Fruit fly (Drosophila melanogaster) whole organism, wandering third instar larva: ENCODE measurements around the gene kay.

ENCODE experiments used
- Abd-B ChIP-seq: fragments of >200 bp; optimal IDR thresholded peaks from 2 replicates; lab custom pipeline; 2017; ENCODE audit warnings: missing biosample characterization, missing genetic modification characterization
- CG32264 ChIP-seq: fragments of 200-800 bp; sonication (Bioruptor generic); optimal IDR thresholded peaks from 2 replicates; lab custom pipeline; 2016; ENCODE audit warnings: missing biosample characterization, missing genetic modification characterization
- CG9705 ChIP-seq: fragments of 200-800 bp; sonication (Bioruptor generic); optimal IDR thresholded peaks from 2 replicates; lab custom pipeline; 2018; ENCODE audit warnings: missing biosample characterization, mild to moderate bottlenecking, missing genetic modification characterization
- CrebA ChIP-seq: fragments of 200-800 bp; sonication (Bioruptor generic); optimal IDR thresholded peaks from 2 replicates; lab custom pipeline; 2016; ENCODE audit warnings: missing biosample characterization, mild to moderate bottlenecking, missing genetic modification characterization, borderline replicate concordance
- Dfd ChIP-seq: fragments of >200 bp; optimal IDR thresholded peaks from 2 replicates; lab custom pipeline; 2017; ENCODE audit warnings: missing biosample characterization, missing genetic modification characterization
- Dif ChIP-seq: fragments of 200-275, 200-300 bp; sonication (Bioruptor generic); optimal IDR thresholded peaks from 2 replicates; lab custom pipeline; 2018; ENCODE audit warnings: missing biosample characterization, missing genetic modification characterization; ENCODE audit not compliant: partially characterized antibody
- GATAd ChIP-seq: sonication (Bioruptor generic); optimal IDR thresholded peaks from 2 replicates; lab custom pipeline; 2016; ENCODE audit warnings: missing biosample characterization, missing genetic modification characterization
- HLH106 ChIP-seq: fragments of 200-800 bp; optimal IDR thresholded peaks from 3 replicates; lab custom pipeline; 2019; ENCODE audit warnings: missing biosample characterization, mild to moderate bottlenecking, missing genetic modification characterization, moderate library complexity
- Hnf4 ChIP-seq: fragments of 200-800 bp; sonication (Bioruptor generic); optimal IDR thresholded peaks from 2 replicates; lab custom pipeline; 2016; ENCODE audit warnings: missing biosample characterization, mild to moderate bottlenecking, missing genetic modification characterization
- Hr78 ChIP-seq: fragments of >200 bp; optimal IDR thresholded peaks from 2 replicates; lab custom pipeline; 2017; ENCODE audit warnings: missing biosample characterization, missing genetic modification characterization
- Hr83 ChIP-seq: fragments of 200-300 bp; sonication (Bioruptor generic); optimal IDR thresholded peaks from 2 replicates; lab custom pipeline; 2016; ENCODE audit warnings: missing biosample characterization, mild to moderate bottlenecking, missing genetic modification characterization, moderate library complexity; ENCODE audit not compliant: poor library complexity, severe bottlenecking
- Jra ChIP-seq: sonication (Bioruptor generic); optimal IDR thresholded peaks from 2 replicates; lab custom pipeline; 2016; ENCODE audit warnings: missing biosample characterization, missing genetic modification characterization
- Mio ChIP-seq: sonication (Bioruptor generic); optimal IDR thresholded peaks from 2 replicates; lab custom pipeline; 2016; ENCODE audit warnings: missing biosample characterization, missing genetic modification characterization
- Myc ChIP-seq: fragments of >200 bp; optimal IDR thresholded peaks from 2 replicates; lab custom pipeline; 2017
- N ChIP-seq: fragments of >200 bp; optimal IDR thresholded peaks from 2 replicates; lab custom pipeline; 2018; ENCODE audit warnings: missing biosample characterization, missing external identifiers, missing genetic modification characterization
- OdsH ChIP-seq: fragments of 200-800 bp; sonication (Bioruptor generic); optimal IDR thresholded peaks from 2 replicates; lab custom pipeline; 2016; ENCODE audit warnings: missing biosample characterization, mild to moderate bottlenecking, missing genetic modification characterization
- Rel ChIP-seq, 2 experiments: fragments of 200-800 bp; sonication (Bioruptor generic) in 1 of 2; optimal IDR thresholded peaks; 2 replicates in 1 of 2; 3 replicates in 1 of 2; lab custom pipeline; 2016 to 2019; ENCODE audit warnings: mild to moderate bottlenecking in 2 of 2, missing biosample characterization in 2 of 2, missing genetic modification characterization in 2 of 2, moderate library complexity in 1 of 2
- Sp1 ChIP-seq: fragments of 200-800 bp; sonication (Bioruptor generic); optimal IDR thresholded peaks from 3 replicates; lab custom pipeline; 2019; ENCODE audit warnings: missing biosample characterization, mild to moderate bottlenecking, missing genetic modification characterization, moderate library complexity
- Vsx2 ChIP-seq: fragments of 200-300, 225-300 bp; sonication (Bioruptor generic); optimal IDR thresholded peaks from 2 replicates; lab custom pipeline; 2018; ENCODE audit warnings: missing biosample characterization, missing genetic modification characterization; ENCODE audit not compliant: partially characterized antibody
- br ChIP-seq: fragments of 200-800 bp; sonication (Bioruptor generic); optimal IDR thresholded peaks from 2 replicates; lab custom pipeline; 2016; ENCODE audit warnings: missing biosample characterization, missing genetic modification characterization
- brk ChIP-seq: fragments of 200-800 bp; sonication (Bioruptor generic); optimal IDR thresholded peaks from 2 replicates; lab custom pipeline; 2016; ENCODE audit warnings: missing biosample characterization, mild to moderate bottlenecking, missing genetic modification characterization
- dl ChIP-seq, 2 experiments: fragments of 175-275, 200-275 bp in 1 of 2; fragments of 200-275 bp in 1 of 2; sonication (Bioruptor generic); optimal IDR thresholded peaks; lab custom pipeline; 2018; ENCODE audit warnings: mild to moderate bottlenecking in 2 of 2, missing biosample characterization in 2 of 2, missing genetic modification characterization in 2 of 2, moderate library complexity in 2 of 2; ENCODE audit not compliant: partially characterized antibody in 2 of 2, insufficient read depth in 1 of 2
- dmrt93B ChIP-seq: fragments of 200-800 bp; sonication (Bioruptor generic); optimal IDR thresholded peaks from 2 replicates; lab custom pipeline; 2018; ENCODE audit warnings: missing biosample characterization, mild to moderate bottlenecking, missing genetic modification characterization
- dsf ChIP-seq: sonication (Bioruptor generic); optimal IDR thresholded peaks from 2 replicates; lab custom pipeline; 2016; ENCODE audit warnings: missing biosample characterization, missing genetic modification characterization, borderline replicate concordance
- ey ChIP-seq: fragments of 200-800 bp; sonication (Bioruptor generic); optimal IDR thresholded peaks from 2 replicates; lab custom pipeline; 2016; ENCODE audit warnings: missing biosample characterization, missing genetic modification characterization
- foxo ChIP-seq, 2 experiments: fragments of 200-800 bp; sonication (Bioruptor generic); optimal IDR thresholded peaks; 2 replicates in 1 of 2; 3 replicates in 1 of 2; lab custom pipeline; 2016 to 2017; ENCODE audit warnings: missing biosample characterization in 2 of 2, missing genetic modification characterization in 2 of 2
- fru ChIP-seq: fragments of 200-800 bp; sonication (Bioruptor generic); optimal IDR thresholded peaks from 3 replicates; lab custom pipeline; 2016; ENCODE audit warnings: missing biosample characterization, mild to moderate bottlenecking, missing genetic modification characterization
- h ChIP-seq: fragments of 200-800 bp; sonication (Bioruptor generic); optimal IDR thresholded peaks from 3 replicates; lab custom pipeline; 2016; ENCODE audit warnings: missing biosample characterization, mild to moderate bottlenecking, missing genetic modification characterization
- jim ChIP-seq: fragments of 175-275, 200-325 bp; sonication (Bioruptor generic); optimal IDR thresholded peaks from 2 replicates; lab custom pipeline; 2016; ENCODE audit warnings: missing biosample characterization, mild to moderate bottlenecking, missing genetic modification characterization
- lola ChIP-seq: fragments of >200 bp; optimal IDR thresholded peaks from 2 replicates; lab custom pipeline; 2017; ENCODE audit warnings: missing biosample characterization, missing genetic modification characterization
- pan ChIP-seq: fragments of >200 bp; optimal IDR thresholded peaks from 2 replicates; lab custom pipeline; 2017
- psq ChIP-seq: fragments of 200-800 bp; sonication (Bioruptor generic); optimal IDR thresholded peaks from 3 replicates; lab custom pipeline; 2017; ENCODE audit warnings: missing biosample characterization, mild to moderate bottlenecking, missing genetic modification characterization, moderate library complexity
- rgr ChIP-seq: fragments of 200-800 bp; sonication (Bioruptor generic); optimal IDR thresholded peaks from 3 replicates; lab custom pipeline; 2016; ENCODE audit warnings: missing biosample characterization, mild to moderate bottlenecking, missing genetic modification characterization
- sage ChIP-seq: fragments of 200-800 bp; sonication (Bioruptor generic); optimal IDR thresholded peaks from 2 replicates; lab custom pipeline; 2016; ENCODE audit warnings: missing biosample characterization, mild to moderate bottlenecking, missing genetic modification characterization
- sv ChIP-seq: fragments of 200-800 bp; sonication (Bioruptor generic); optimal IDR thresholded peaks from 3 replicates; lab custom pipeline; 2016; ENCODE audit warnings: missing biosample characterization, missing genetic modification characterization
- tai ChIP-seq: sonication (Bioruptor generic); optimal IDR thresholded peaks from 2 replicates; lab custom pipeline; 2016; ENCODE audit warnings: missing biosample characterization, missing genetic modification characterization
- usp ChIP-seq: fragments of >200 bp; optimal IDR thresholded peaks from 2 replicates; lab custom pipeline; 2017; ENCODE audit warnings: missing biosample characterization, missing genetic modification characterization
- woc ChIP-seq: sonication (Bioruptor generic); optimal IDR thresholded peaks from 2 replicates; lab custom pipeline; 2016; ENCODE audit warnings: missing biosample characterization, mild to moderate bottlenecking, missing genetic modification characterization

The kay gene

dm6 chr3R:29783210-29783609 is 17.4 kb downstream of the kay start:
- TF ChIP-seq Rel (GFP tag; optimal IDR thresholded peaks at IDR 0.05; lab: Kevin White, UChicago) (no peak), Rel (tag; optimal IDR thresholded peaks at IDR 0.05; lab: Kevin White, UChicago) (peak; percentile 97), br (GFP tag; lab: Kevin White, UChicago) (no peak)

- no peak for TF ChIP-seq Rel (GFP tag; optimal IDR thresholded peaks at IDR 0.05; lab: Kevin White, UChicago)
- TF ChIP-seq Rel (tag; optimal IDR thresholded peaks at IDR 0.05; lab: Kevin White, UChicago), result peak; percentile 95
- TF ChIP-seq HLH106, result no peak
- no peak for TF ChIP-seq psq (GFP tag; lab: Kevin White, UChicago)
These were observed 19.4 kb downstream of the kay start for dm6 chr3R:29785242-29785641.

- TF ChIP-seq lola (GFP tag; lab: Kevin White, UChicago) (no peak), OdsH (GFP tag; lab: Kevin White, UChicago) (peak; percentile 55), Hnf4 (GFP tag; lab: Kevin White, UChicago) (peak; percentile 75), foxo (GFP tag; optimal IDR thresholded peaks at IDR 0.05; lab: Kevin White, UChicago) (peak in 1 of 2 experiments; percentile 85), HLH106 (peak; percentile 72), usp (GFP tag; lab: Kevin White, UChicago) (no peak), dsf (no peak), CG9705 (GFP tag; lab: Kevin White, UChicago) (no peak), Myc (lab: Kevin White, UChicago) (no peak), jim (GFP tag; lab: Kevin White, UChicago) (no peak), brk (GFP tag; lab: Kevin White, UChicago) (peak; percentile 21), Jra (GFP tag; lab: Kevin White, UChicago) (peak; percentile 27), Sp1 (GFP tag; lab: Kevin White, UChicago) (peak; percentile 11), Dif (GFP tag; lab: Kevin White, UChicago) (no peak), psq (GFP tag; lab: Kevin White, UChicago) (peak; percentile 21), rgr (GFP tag; lab: Kevin White, UChicago) (peak; percentile 55), dmrt93B (GFP tag; lab: Kevin White, UChicago) (peak; percentile 71), sage (peak; percentile 72), h (GFP tag; lab: Kevin White, UChicago) (peak; percentile 65), woc (GFP tag; lab: Kevin White, UChicago) (peak; percentile 70), br (GFP tag; lab: Kevin White, UChicago) (peak; percentile 65), Hr78 (GFP tag; lab: Kevin White, UChicago) (no peak), Rel (GFP tag; optimal IDR thresholded peaks at IDR 0.05; lab: Kevin White, UChicago) (peak; percentile 13), Rel (tag; optimal IDR thresholded peaks at IDR 0.05; lab: Kevin White, UChicago) (peak; percentile 52), Mio (GFP tag; lab: Kevin White, UChicago) (no peak), pan (lab: Kevin White, UChicago) (no peak), fru (GFP tag; lab: Kevin White, UChicago) (peak; percentile 88), Abd-B (GFP tag; lab: Kevin White, UChicago) (no peak), Vsx2 (GFP tag; lab: Kevin White, UChicago) (no peak), N (GFP tag; lab: Kevin White, UChicago) (no peak), GATAd (GFP tag; lab: Kevin White, UChicago) (no peak), sv (GFP tag; lab: Kevin White, UChicago) (no peak), Dfd (GFP tag; lab: Kevin White, UChicago) (no peak), CG32264 (peak; percentile 59), Hr83 (GFP tag; lab: Kevin White, UChicago) (peak; percentile 61), CrebA (GFP tag; lab: Kevin White, UChicago) (no peak), ey (peak; percentile 70), tai (GFP tag; lab: Kevin White, UChicago) (no peak), dl (GFP tag; optimal IDR thresholded peaks at IDR 0.05; lab: Kevin White, UChicago; ENCODE audit: insufficient read depth in 1 of 2, partially characterized antibody in 2 of 2) (no peak)
These were observed 20.5 kb downstream of the kay start for dm6 chr3R:29786016-29786996.
